Worm (Caenorhabditis elegans): ENCODE measurements around the gene gst-12.

gst-12 gene

DNA sequence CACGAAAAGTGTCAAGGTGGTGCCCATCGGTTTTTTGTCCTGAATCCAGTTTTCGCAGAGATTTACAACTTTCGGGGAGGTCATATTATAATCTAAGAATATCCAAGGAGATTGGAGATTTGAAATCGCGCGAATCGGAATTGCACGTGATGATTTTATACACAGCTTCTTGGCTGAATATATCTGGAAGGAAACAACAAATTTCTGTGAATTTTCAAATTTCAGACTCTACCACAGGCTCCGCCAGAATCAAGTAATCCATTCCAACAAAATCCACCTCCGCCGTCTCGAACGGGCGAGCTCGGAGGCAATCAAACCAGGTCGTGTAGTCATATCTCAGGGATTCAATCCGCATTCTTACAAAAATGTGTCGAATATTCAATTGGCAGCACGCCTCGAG lies 22.6 kb downstream of the gst-12 start:
- TF ChIP-seq alr-1 (tag; optimal IDR thresholded peaks at IDR 0.05) (no peak), dmd-4 (tag; optimal IDR thresholded peaks at IDR 0.05) (no peak), nhr-12 (tag; optimal IDR thresholded peaks at IDR 0.05) (no peak), zag-1 (tag; optimal IDR thresholded peaks at IDR 0.05) (no peak), nhr-6 (tag; optimal IDR thresholded peaks at IDR 0.05) (no peak), nhr-21 (tag; optimal IDR thresholded peaks at IDR 0.05) (no peak), lin-39 (tag; optimal IDR thresholded peaks at IDR 0.05) (no peak), Y55F3AM.14 (GFP tag; optimal IDR thresholded peaks at IDR 0.05) (no peak), nhr-237 (tag; optimal IDR thresholded peaks at IDR 0.05) (no peak), sem-4 (tag; optimal IDR thresholded peaks at IDR 0.05) (no peak), C34F6.9 (tag; optimal IDR thresholded peaks at IDR 0.05) (no peak), peb-1 (tag; optimal IDR thresholded peaks at IDR 0.05) (no peak), unc-39 (tag; optimal IDR thresholded peaks at IDR 0.05) (no peak), nhr-11 (tag; optimal IDR thresholded peaks at IDR 0.05) (no peak), lin-11 (tag; optimal IDR thresholded peaks at IDR 0.05) (no peak), ztf-11 (tag; optimal IDR thresholded peaks at IDR 0.05) (no peak)

DNA sequence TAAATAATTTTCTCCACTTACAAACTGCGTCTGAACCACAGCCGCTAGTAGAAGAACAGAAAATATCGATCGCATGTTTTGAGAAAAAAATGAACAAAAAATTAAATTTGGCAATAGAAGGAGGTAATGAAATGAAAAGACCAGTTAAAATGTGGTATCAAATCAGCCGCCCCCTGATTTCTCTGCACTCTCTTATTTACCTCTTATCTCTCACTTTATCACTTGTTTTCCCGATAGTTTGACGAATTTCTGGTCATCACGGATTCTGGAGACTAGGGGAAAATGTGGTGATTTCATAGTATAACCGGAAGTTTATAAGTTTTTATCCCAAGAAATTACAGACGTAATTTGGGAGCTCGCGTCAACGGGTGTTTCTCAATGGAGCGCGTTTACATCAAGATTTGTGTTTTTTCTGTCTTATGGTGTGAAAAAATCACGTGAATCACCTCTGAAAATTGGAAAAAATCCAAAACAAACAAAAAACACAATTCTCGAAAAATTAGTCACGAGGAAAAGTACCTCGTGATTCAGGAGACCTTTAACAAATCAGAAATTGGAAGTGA lies 24.1 kb downstream of the gst-12 start, which contains the start of gene clec-146:
Gene clec-146 (minus strand): TSS at position 116 of the 563 bp plus-strand sequence.
- peak; percentile 27 for TF ChIP-seq sma-3 (GFP tag; optimal IDR thresholded peaks at IDR 0.05)
- no peak for TF ChIP-seq lin-13 (GFP tag; optimal IDR thresholded peaks at IDR 0.05)
- TF ChIP-seq Y55F3AM.14 (GFP tag; optimal IDR thresholded peaks at IDR 0.05), result no peak

DNA sequence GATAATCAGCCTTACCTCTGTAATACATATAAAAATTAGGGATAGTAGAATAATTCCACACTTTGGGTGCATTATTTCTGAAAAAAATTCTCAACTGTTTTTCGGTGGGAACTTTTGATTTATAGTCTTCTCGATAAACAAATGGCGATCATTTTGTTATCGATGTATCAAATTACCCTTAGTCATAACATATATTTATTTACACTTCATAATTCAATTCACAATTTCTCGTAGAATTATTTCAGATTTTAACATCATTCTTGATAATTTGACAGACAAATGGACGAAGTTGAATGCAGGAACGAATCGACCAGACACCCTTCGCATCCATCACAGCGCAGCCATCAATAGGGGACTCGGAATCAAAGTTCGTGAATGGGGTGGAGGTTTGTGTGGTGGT lies 27.4 kb downstream of the gst-12 start, which contains the start of gene clec-145:
Gene clec-145 (minus strand): TSS at position 101 of the 400 bp plus-strand sequence.
- TF ChIP-seq nhr-10 (tag; optimal IDR thresholded peaks at IDR 0.05) (no peak), sma-9 (GFP tag; optimal IDR thresholded peaks at IDR 0.05) (no peak), sma-9 (tag; optimal IDR thresholded peaks at IDR 0.05) (no peak), nhr-237 (tag; optimal IDR thresholded peaks at IDR 0.05) (no peak), C34F6.9 (tag; optimal IDR thresholded peaks at IDR 0.05) (no peak), F13H6.1 (tag; optimal IDR thresholded peaks at IDR 0.05) (no peak), mdl-1 (tag; optimal IDR thresholded peaks at IDR 0.05) (no peak), zag-1 (tag; optimal IDR thresholded peaks at IDR 0.05) (no peak), blmp-1 (tag; optimal IDR thresholded peaks at IDR 0.05; ENCODE audit: insufficient read depth) (no peak), elt-3 (tag; optimal IDR thresholded peaks at IDR 0.05) (no peak), unc-62 (GFP tag; optimal IDR thresholded peaks at IDR 0.05) (no peak), gmeb-1 (tag; optimal IDR thresholded peaks at IDR 0.05) (no peak), nhr-129 (tag; optimal IDR thresholded peaks at IDR 0.05) (no peak), elt-1 (tag; optimal IDR thresholded peaks at IDR 0.05) (no peak), snpc-4 (tag; optimal IDR thresholded peaks at IDR 0.05) (no peak), nhr-21 (tag; optimal IDR thresholded peaks at IDR 0.05) (no peak), ztf-4 (tag; optimal IDR thresholded peaks at IDR 0.05) (no peak)

DNA sequence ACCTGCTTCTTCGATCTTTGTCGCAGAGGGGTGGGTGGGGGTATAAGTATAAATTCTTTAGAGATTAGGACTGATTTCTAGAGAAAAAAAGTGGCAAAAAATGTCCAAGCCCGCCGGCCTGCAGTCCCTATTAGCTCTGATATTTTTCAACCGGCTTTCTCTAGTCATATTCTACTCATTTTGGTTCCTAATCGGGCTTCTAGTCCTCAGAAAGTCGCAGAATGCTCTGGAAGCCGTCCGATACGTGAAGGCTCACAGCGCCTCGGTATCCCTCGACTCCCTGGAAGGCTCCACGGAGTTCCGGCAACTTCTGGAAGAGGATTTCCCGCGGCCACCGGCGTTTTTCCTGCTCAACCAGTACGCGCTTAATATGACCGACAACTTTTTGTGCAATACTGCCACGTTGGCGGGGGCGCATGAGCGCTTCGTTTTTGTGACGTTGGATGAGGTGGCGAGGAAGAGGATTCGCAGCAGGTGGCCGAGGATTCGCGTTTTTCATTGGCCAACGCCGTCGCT lies 32.1 kb downstream of the gst-12 start, which contains the start of gene Y48E1B.8:
Gene Y48E1B.8 (plus strand): TSS at position 51 of the 516 bp plus-strand sequence.
- TF ChIP-seq ceh-16 (tag; optimal IDR thresholded peaks at IDR 0.05), result no peak
- TF ChIP-seq skn-1 (tag; optimal IDR thresholded peaks at IDR 0.05), result no peak
- no peak for TF ChIP-seq nhr-6 (tag; optimal IDR thresholded peaks at IDR 0.05)
- no peak for TF ChIP-seq lsy-2 (tag; optimal IDR thresholded peaks at IDR 0.05)
- TF ChIP-seq ceh-82 (tag; optimal IDR thresholded peaks at IDR 0.05), result no peak
- TF ChIP-seq mdl-1 (tag; optimal IDR thresholded peaks at IDR 0.05), result no peak
- TF ChIP-seq nhr-12 (tag; optimal IDR thresholded peaks at IDR 0.05), result no peak
- TF ChIP-seq nhr-77 (tag; optimal IDR thresholded peaks at IDR 0.05), result no peak
- TF ChIP-seq lin-13 (GFP tag; optimal IDR thresholded peaks at IDR 0.05), result no peak
- no peak for TF ChIP-seq C34F6.9 (tag; optimal IDR thresholded peaks at IDR 0.05)
- no peak for TF ChIP-seq nhr-129 (tag; optimal IDR thresholded peaks at IDR 0.05)
- no peak for TF ChIP-seq fos-1 (tag; optimal IDR thresholded peaks at IDR 0.05)
- no peak for TF ChIP-seq lin-39 (tag; optimal IDR thresholded peaks at IDR 0.05)
- no peak for TF ChIP-seq nhr-237 (tag; optimal IDR thresholded peaks at IDR 0.05)

All from whole organism, L2 larva.